Fruit fly (Drosophila melanogaster): ENCODE measurements around the gene drd.
A peak's percentile ranks its signal among the peaks of the same experiment; 100 is the strongest.

- TF ChIP-seq CG11902 (GFP tag; optimal IDR thresholded peaks at IDR 0.05): no peak
- no peak for TF ChIP-seq fd59A (GFP tag; optimal IDR thresholded peaks at IDR 0.05)
- TF ChIP-seq CG6808 (GFP tag; optimal IDR thresholded peaks at IDR 0.05): no peak
- no peak for TF ChIP-seq OdsH (GFP tag; optimal IDR thresholded peaks at IDR 0.05)
- no peak for TF ChIP-seq CG10669 (GFP tag; optimal IDR thresholded peaks at IDR 0.05)
- no peak for TF ChIP-seq Blimp-1 (GFP tag; optimal IDR thresholded peaks at IDR 0.05)
- no peak for TF ChIP-seq CG11762 (GFP tag; optimal IDR thresholded peaks at IDR 0.05; ENCODE audit: insufficient read depth)
- TF ChIP-seq esn (GFP tag; optimal IDR thresholded peaks at IDR 0.05): peak; percentile 29
- TF ChIP-seq fkh (GFP tag; optimal IDR thresholded peaks at IDR 0.05): peak; percentile 25
- TF ChIP-seq net (GFP tag; optimal IDR thresholded peaks at IDR 0.05): no peak
- no peak for TF ChIP-seq Sox102F (GFP tag; optimal IDR thresholded peaks at IDR 0.05)
- TF ChIP-seq dac (GFP tag; optimal IDR thresholded peaks at IDR 0.05): no peak
- no peak for TF ChIP-seq CG16779 (tag; optimal IDR thresholded peaks at IDR 0.05)
Observed at dm6 chrX:15080780-15081402, 44.7 kb upstream of the drd start, which contains the start of gene CG33177.
